Worm (Caenorhabditis elegans) whole organism, late embryonic: ENCODE data around the gene F09F9.2.

Source experiments
- che-1 ChIP-seq: sonication (generic microtip); optimal IDR thresholded peaks from 2 replicates; lab custom pipeline; 2016; ENCODE audit warnings: mild to moderate bottlenecking, missing genetic modification characterization, missing compliant biosample characterization
- ets-4 ChIP-seq: sonication (generic microtip); optimal IDR thresholded peaks from 2 replicates; lab custom pipeline; 2016; ENCODE audit warnings: missing genetic modification characterization, missing compliant biosample characterization
- fkh-10 ChIP-seq: fragments of 150-350 bp; optimal IDR thresholded peaks from 2 replicates; lab custom pipeline; 2014; ENCODE audit warnings: missing biosample characterization, missing genetic modification reagents, missing genetic modification characterization
- hlh-30 ChIP-seq: sonication (generic microtip); optimal IDR thresholded peaks from 2 replicates; lab custom pipeline; 2017; ENCODE audit warnings: antibody characterized with exemption, missing genetic modification characterization, missing compliant biosample characterization; ENCODE audit not compliant: insufficient read depth
- rnt-1 ChIP-seq: sonication (generic microtip); optimal IDR thresholded peaks from 2 replicates; lab custom pipeline; 2016; ENCODE audit warnings: missing genetic modification characterization, missing compliant biosample characterization
- unc-55 ChIP-seq: sonication (generic microtip); optimal IDR thresholded peaks from 2 replicates; lab custom pipeline; 2017; ENCODE audit warnings: missing biosample characterization, missing genetic modification reagents, missing genetic modification characterization

ce11 chrX:4123368-4123767 is 12.1 kb upstream of the F09F9.2 start:
- TF ChIP-seq rnt-1, result no peak
- no peak for TF ChIP-seq ets-4 (tag; lab: Kevin White, UChicago)
- TF ChIP-seq hlh-30, result no peak
- no peak for TF ChIP-seq che-1 (tag; lab: Kevin White, UChicago)
- no peak for TF ChIP-seq fkh-10 (GFP tag; lab: Kevin White, UChicago)
- TF ChIP-seq unc-55 (GFP tag; lab: Kevin White, UChicago), result peak; percentile 38
